Fruit fly (Drosophila melanogaster) whole organism, embryonic: ENCODE data around the gene CG8312.

Experiments
- ATbp ChIP-seq: fragments of 200-800 bp; sonication (Bioruptor generic); optimal IDR thresholded peaks from 2 replicates; lab custom pipeline; 2017; ENCODE audit warnings: missing biosample characterization, mild to moderate bottlenecking, missing genetic modification characterization, missing genetic modification reagents
- Ada2b ChIP-seq: fragments of 200-800 bp; sonication (Bioruptor generic); IDR thresholded peaks from 2 replicates; pipeline ENCODE4 v1.3.6; 2022; ENCODE audit warnings: missing biosample characterization, missing genetic modification characterization
- Aef1 ChIP-seq: fragments of 200-800 bp; sonication (Bioruptor generic); IDR thresholded peaks from 3 replicates; pipeline ENCODE4 v1.3.6; 2022; ENCODE audit warnings: missing biosample characterization, missing genetic modification characterization
- CG10979 ChIP-seq: fragments of 200-800 bp; sonication (Bioruptor generic); optimal IDR thresholded peaks from 2 replicates; lab custom pipeline; 2018; ENCODE audit warnings: missing biosample characterization, mild to moderate bottlenecking, missing genetic modification characterization, moderate library complexity
- CG13894 ChIP-seq: fragments of 200-800 bp; sonication (Bioruptor generic); optimal IDR thresholded peaks from 3 replicates; lab custom pipeline; 2018; ENCODE audit warnings: missing biosample characterization, mild to moderate bottlenecking, missing genetic modification characterization, moderate library complexity
- CG1647 ChIP-seq: fragments of 200-800 bp; sonication (Bioruptor generic); optimal IDR thresholded peaks from 3 replicates; lab custom pipeline; 2016; ENCODE audit warnings: missing biosample characterization, missing genetic modification characterization
- CG17186 ChIP-seq: fragments of 200-800 bp; sonication (Bioruptor generic); optimal IDR thresholded peaks from 3 replicates; lab custom pipeline; 2017; ENCODE audit warnings: missing biosample characterization, missing genetic modification reagents, missing genetic modification characterization
- CG17829 ChIP-seq: fragments of 200-800 bp; optimal IDR thresholded peaks from 2 replicates; lab custom pipeline; 2019; ENCODE audit warnings: missing biosample characterization, mild to moderate bottlenecking, missing genetic modification characterization, moderate library complexity
- CG2678 ChIP-seq: fragments of 200-800 bp; sonication (Bioruptor generic); optimal IDR thresholded peaks from 3 replicates; lab custom pipeline; 2019; ENCODE audit warnings: missing biosample characterization, mild to moderate bottlenecking, missing genetic modification characterization, moderate library complexity
- CG30020 ChIP-seq: fragments of 200-800 bp; optimal IDR thresholded peaks from 2 replicates; lab custom pipeline; 2019; ENCODE audit warnings: missing biosample characterization, mild to moderate bottlenecking, missing genetic modification characterization, moderate library complexity
- CG34422 ChIP-seq: fragments of 200-800 bp; sonication (Bioruptor generic); IDR thresholded peaks from 3 replicates; pipeline ENCODE4 v1.3.6; 2022; ENCODE audit warnings: missing biosample characterization, missing genetic modification characterization
- CG4404 ChIP-seq: fragments of 200-800 bp; sonication (Bioruptor generic); IDR thresholded peaks from 2 replicates; pipeline ENCODE4 v1.3.6; 2022; ENCODE audit warnings: missing biosample characterization, missing genetic modification characterization
- CG4617 ChIP-seq: fragments of 200-800 bp; sonication (Bioruptor generic); optimal IDR thresholded peaks from 3 replicates; lab custom pipeline; 2016; ENCODE audit warnings: missing biosample characterization, missing genetic modification characterization, borderline replicate concordance
- CG4730 ChIP-seq: fragments of 200-800 bp; sonication (Bioruptor generic); IDR thresholded peaks from 2 replicates; pipeline ENCODE4 v1.3.6; 2022; ENCODE audit warnings: missing biosample characterization, missing genetic modification characterization
- CG6254 ChIP-seq: fragments of 200-800 bp; sonication (Bioruptor generic); optimal IDR thresholded peaks from 3 replicates; lab custom pipeline; 2017; ENCODE audit warnings: mild to moderate bottlenecking, missing biosample characterization, missing genetic modification reagents, missing genetic modification characterization
- CG7372 ChIP-seq: fragments of 200-800 bp; sonication (Bioruptor generic); IDR thresholded peaks from 2 replicates; pipeline ENCODE4 v1.3.6; 2022; ENCODE audit warnings: missing biosample characterization, missing genetic modification characterization
- CG8944 ChIP-seq: fragments of 200-800 bp; sonication (Bioruptor generic); optimal IDR thresholded peaks from 3 replicates; lab custom pipeline; 2016; ENCODE audit warnings: missing biosample characterization, missing genetic modification characterization
- D19A ChIP-seq: fragments of 200-800 bp; optimal IDR thresholded peaks from 3 replicates; lab custom pipeline; 2019; ENCODE audit warnings: missing biosample characterization, mild to moderate bottlenecking, missing genetic modification characterization, moderate library complexity
- Elba2 ChIP-seq: fragments of 200-800 bp; sonication (Bioruptor generic); optimal IDR thresholded peaks from 3 replicates; lab custom pipeline; 2016; ENCODE audit warnings: missing biosample characterization, missing genetic modification characterization
- GATAe ChIP-seq: fragments of 200-800 bp; sonication (Bioruptor generic); conservative IDR thresholded peaks from 2 replicates; pipeline ENCODE4 v1.3.6; 2022; ENCODE audit warnings: missing biosample characterization, missing genetic modification characterization
- HLH4C ChIP-seq: fragments of 200-800 bp; sonication (Bioruptor generic); IDR thresholded peaks from 3 replicates; pipeline ENCODE4 v1.3.6; 2022; ENCODE audit warnings: missing biosample characterization, missing genetic modification characterization; ENCODE audit not compliant: partially characterized antibody
- Hsf ChIP-seq: fragments of 200-800 bp; sonication (Bioruptor generic); optimal IDR thresholded peaks from 3 replicates; lab custom pipeline; 2016; ENCODE audit warnings: missing biosample characterization, missing genetic modification characterization
- Jarid2 ChIP-seq: fragments of 200-800 bp; sonication (Bioruptor generic); optimal IDR thresholded peaks from 3 replicates; lab custom pipeline; 2017; ENCODE audit warnings: mild to moderate bottlenecking, missing biosample characterization, missing genetic modification reagents, missing genetic modification characterization
- Lim3 ChIP-seq: fragments of 200-800 bp; sonication (Bioruptor generic); IDR thresholded peaks from 2 replicates; pipeline ENCODE4 v1.3.6; 2022; ENCODE audit warnings: missing biosample characterization, missing genetic modification characterization
- Max ChIP-seq: fragments of 200-800 bp; sonication (Bioruptor generic); optimal IDR thresholded peaks from 2 replicates; lab custom pipeline; 2016; ENCODE audit warnings: missing biosample characterization, mild to moderate bottlenecking, missing genetic modification characterization
- Myb ChIP-seq: fragments of 200-800 bp; sonication (Bioruptor generic); optimal IDR thresholded peaks from 2 replicates; lab custom pipeline; 2016; ENCODE audit warnings: missing biosample characterization, missing genetic modification characterization
- Poxn ChIP-seq: fragments of 200-800 bp; sonication (Bioruptor generic); IDR thresholded peaks from 2 replicates; pipeline ENCODE4 v1.3.6; 2022; ENCODE audit warnings: missing biosample characterization, missing genetic modification characterization
- Sin3A ChIP-seq: fragments of >200 bp; optimal IDR thresholded peaks from 2 replicates; lab custom pipeline; 2018
- Stat92E ChIP-seq, 3 experiments: fragments of >200 bp in 2 of 3; fragments of 200-800 bp in 1 of 3; sonication (Bioruptor generic) in 1 of 3; optimal IDR thresholded peaks; 2 replicates each; lab custom pipeline; 2017 to 2019; ENCODE audit warnings: missing biosample characterization in 3 of 3, missing genetic modification characterization in 3 of 3, mild to moderate bottlenecking in 1 of 3, moderate library complexity in 1 of 3
- ab ChIP-seq: fragments of 200-800 bp; sonication (Bioruptor generic); optimal IDR thresholded peaks from 2 replicates; lab custom pipeline; 2016; ENCODE audit warnings: missing biosample characterization, missing genetic modification characterization
- bbx ChIP-seq: fragments of 200-800 bp; sonication (Bioruptor generic); IDR thresholded peaks from 2 replicates; pipeline ENCODE4 v1.3.6; 2022; ENCODE audit warnings: missing biosample characterization, missing genetic modification characterization; ENCODE audit not compliant: partially characterized antibody
- bowl ChIP-seq: fragments of 200-800 bp; sonication (Bioruptor generic); IDR thresholded peaks from 2 replicates; pipeline ENCODE4 v1.3.6; 2022; ENCODE audit warnings: missing biosample characterization, missing genetic modification characterization
- bsh ChIP-seq, 2 experiments: fragments of 200-800 bp; sonication (Bioruptor generic); optimal IDR thresholded peaks; 2 replicates each; lab custom pipeline; 2017 to 2018; ENCODE audit warnings: mild to moderate bottlenecking in 2 of 2, missing biosample characterization in 2 of 2, missing genetic modification characterization in 2 of 2, moderate library complexity in 1 of 2
- btn ChIP-seq: fragments of 200-800 bp; sonication (Bioruptor generic); optimal IDR thresholded peaks from 2 replicates; lab custom pipeline; 2016; ENCODE audit warnings: missing biosample characterization, missing genetic modification characterization
- cad ChIP-seq: fragments of >200 bp; optimal IDR thresholded peaks from 2 replicates; lab custom pipeline; 2017; ENCODE audit warnings: missing biosample characterization, missing genetic modification characterization
- dysf ChIP-seq: fragments of 200-800 bp; sonication (Bioruptor generic); IDR thresholded peaks from 3 replicates; pipeline ENCODE4 v1.3.6; 2022; ENCODE audit warnings: missing biosample characterization, missing genetic modification characterization
- ewg ChIP-seq: fragments of 200-800 bp; sonication (Bioruptor generic); optimal IDR thresholded peaks from 3 replicates; lab custom pipeline; 2017; ENCODE audit warnings: mild to moderate bottlenecking, missing biosample characterization, missing genetic modification reagents, missing genetic modification characterization
- exex ChIP-seq: fragments of 200-800 bp; sonication (Bioruptor generic); optimal IDR thresholded peaks from 4 replicates; lab custom pipeline; 2018; ENCODE audit warnings: missing biosample characterization, mild to moderate bottlenecking, missing genetic modification characterization, moderate library complexity
- fd102C ChIP-seq: fragments of 200-800 bp; sonication (Bioruptor generic); optimal IDR thresholded peaks from 2 replicates; lab custom pipeline; 2018; ENCODE audit warnings: missing biosample characterization, mild to moderate bottlenecking, missing genetic modification characterization, moderate library complexity
- fd64A ChIP-seq: fragments of 200-800 bp; sonication (Bioruptor generic); optimal IDR thresholded peaks from 3 replicates; lab custom pipeline; 2018; ENCODE audit warnings: missing biosample characterization, mild to moderate bottlenecking, missing genetic modification characterization
- fru ChIP-seq: fragments of >200 bp; optimal IDR thresholded peaks from 2 replicates; lab custom pipeline; 2017
- klu ChIP-seq: fragments of 200-800 bp; sonication (Bioruptor generic); IDR thresholded peaks from 2 replicates; pipeline ENCODE4 v1.3.6; 2022; ENCODE audit warnings: missing biosample characterization, missing genetic modification characterization
- otp ChIP-seq: fragments of 200-800 bp; sonication (Bioruptor generic); IDR thresholded peaks from 3 replicates; pipeline ENCODE4, ENCODE4 v1.3.6; 2022; ENCODE audit warnings: missing biosample characterization, missing genetic modification characterization
- pb ChIP-seq: fragments of 200-800 bp; sonication (Bioruptor generic); optimal IDR thresholded peaks from 3 replicates; lab custom pipeline; 2016; ENCODE audit warnings: missing biosample characterization, missing genetic modification characterization
- pfk ChIP-seq: fragments of 200-800 bp; sonication (Bioruptor generic); optimal IDR thresholded peaks from 2 replicates; lab custom pipeline; 2018; ENCODE audit warnings: missing biosample characterization, mild to moderate bottlenecking, missing genetic modification characterization, moderate library complexity
- pros ChIP-seq: fragments of 200-800 bp; sonication (Bioruptor generic); optimal IDR thresholded peaks from 3 replicates; lab custom pipeline; 2019; ENCODE audit warnings: missing biosample characterization, mild to moderate bottlenecking, missing genetic modification characterization, moderate library complexity
- psq ChIP-seq: fragments of 200-800 bp; sonication (Bioruptor generic); optimal IDR thresholded peaks from 2 replicates; lab custom pipeline; 2017; ENCODE audit warnings: missing biosample characterization, missing genetic modification characterization
- run ChIP-seq: fragments of 200-800 bp; sonication (Bioruptor generic); optimal IDR thresholded peaks from 3 replicates; lab custom pipeline; 2018; ENCODE audit warnings: missing biosample characterization, mild to moderate bottlenecking, missing genetic modification characterization
- sc ChIP-seq, 3 experiments: fragments of >200 bp in 2 of 3; fragments of 200-800 bp in 1 of 3; sonication (Bioruptor generic) in 1 of 3; optimal IDR thresholded peaks; 2 replicates in 2 of 3; 3 replicates in 1 of 3; lab custom pipeline; 2017; ENCODE audit warnings: mild to moderate bottlenecking in 1 of 3, missing biosample characterization in 1 of 3, missing genetic modification characterization in 1 of 3, missing genetic modification reagents in 1 of 3
- wor ChIP-seq: fragments of 200-800 bp; sonication (Bioruptor generic); IDR thresholded peaks from 2 replicates; pipeline ENCODE4 v1.3.6; 2022; ENCODE audit warnings: missing biosample characterization, missing genetic modification characterization
- zen ChIP-seq: fragments of 200-800 bp; sonication (Bioruptor generic); optimal IDR thresholded peaks from 3 replicates; lab custom pipeline; 2018; ENCODE audit warnings: missing biosample characterization, mild to moderate bottlenecking, missing genetic modification characterization, moderate library complexity

The CG8312 gene

dm6 chr3R:9618331-9618730 lies 27.2 kb downstream of the CG8312 start (continued):
- no peak for TF ChIP-seq fd102C (GFP tag; lab: Kevin White, UChicago)
- TF ChIP-seq pfk (GFP tag; lab: Kevin White, UChicago): no peak
- peak; percentile 13 for TF ChIP-seq CG4617 (GFP tag; lab: Kevin White, UChicago)
- peak; percentile 74 for TF ChIP-seq otp (GFP tag; lab: Robert Waterston, UW)
- no peak for TF ChIP-seq pros (GFP tag; lab: Kevin White, UChicago)
- TF ChIP-seq Ada2b (GFP tag; lab: Robert Waterston, UW): peak; percentile 77
- TF ChIP-seq Max (GFP tag; lab: Kevin White, UChicago): peak; percentile 29
- peak; percentile 65 for TF ChIP-seq bowl (GFP tag; lab: Robert Waterston, UW)
- peak; percentile 32 for TF ChIP-seq Jarid2
- no peak for TF ChIP-seq Sin3A (lab: Kevin White, UChicago)
- TF ChIP-seq CG4404 (GFP tag; lab: Robert Waterston, UW): peak; percentile 71
- TF ChIP-seq ATbp (GFP tag; lab: Kevin White, UChicago): peak; percentile 74
- peak; percentile 85 for TF ChIP-seq CG34422 (GFP tag; lab: Robert Waterston, UW)
- peak; percentile 77 for TF ChIP-seq CG4730
- TF ChIP-seq Aef1 (GFP tag; lab: Robert Waterston, UW): peak; percentile 65; the same call in 2 of the 3 replicates
- no peak for TF ChIP-seq exex (tag; lab: Kevin White, UChicago)
- TF ChIP-seq zen: peak; percentile 76
- TF ChIP-seq CG30020 (tag; lab: Kevin White, UChicago): no peak
- no peak for TF ChIP-seq cad (GFP tag; lab: Kevin White, UChicago)
- TF ChIP-seq HLH4C (GFP tag; lab: Robert Waterston, UW): no peak
- peak; percentile 8 for TF ChIP-seq D19A
- peak; percentile 21 for TF ChIP-seq Elba2 (GFP tag; lab: Kevin White, UChicago)
- peak; percentile 77 for TF ChIP-seq CG10979 (tag; lab: Kevin White, UChicago)
- TF ChIP-seq CG8944 (GFP tag; lab: Kevin White, UChicago): peak; percentile 44
- TF ChIP-seq btn (GFP tag; lab: Kevin White, UChicago): peak; percentile 38
- peak; percentile 71 for TF ChIP-seq ab (GFP tag; lab: Kevin White, UChicago)
- peak; percentile 42 for TF ChIP-seq pb
- no peak for TF ChIP-seq fru (lab: Kevin White, UChicago)
- TF ChIP-seq Hsf: peak; percentile 72
- no peak for TF ChIP-seq psq (GFP tag; lab: Kevin White, UChicago)
- no peak for TF ChIP-seq klu (GFP tag; lab: Robert Waterston, UW)
- peak; percentile 65 for TF ChIP-seq CG17829
- peak; percentile 31 for TF ChIP-seq Myb
- TF ChIP-seq Stat92E (GFP tag; optimal IDR thresholded peaks at IDR 0.05; lab: Kevin White, UChicago): no peak
- TF ChIP-seq Lim3 (GFP tag; lab: Robert Waterston, UW): peak; percentile 20; the same call in 1 of the 2 replicates
- TF ChIP-seq CG13894 (tag; lab: Kevin White, UChicago): no peak
- TF ChIP-seq CG6254 (GFP tag; lab: Kevin White, UChicago): peak; percentile 52
- TF ChIP-seq bbx: no peak
- peak; percentile 39; the same call in 1 of the 2 replicates for TF ChIP-seq CG7372 (GFP tag; lab: Robert Waterston, UW)
- TF ChIP-seq Poxn (GFP tag; lab: Robert Waterston, UW): no peak
- TF ChIP-seq fd64A (GFP tag; lab: Kevin White, UChicago): peak; percentile 60
- TF ChIP-seq CG1647 (GFP tag; lab: Kevin White, UChicago): peak; percentile 62
- peak; percentile 79 for TF ChIP-seq dysf (GFP tag; lab: Robert Waterston, UW)
- peak; percentile 23; the same call in 1 of the 2 replicates for TF ChIP-seq GATAe (GFP tag; lab: Robert Waterston, UW)
- peak; percentile 35 for TF ChIP-seq CG17186 (GFP tag; lab: Kevin White, UChicago)
- peak; percentile 76 for TF ChIP-seq CG2678 (tag; lab: Kevin White, UChicago)
- TF ChIP-seq sc (optimal IDR thresholded peaks at IDR 0.05; lab: Kevin White, UChicago): no peak
- peak; percentile 32 for TF ChIP-seq sc (GFP tag; optimal IDR thresholded peaks at IDR 0.05; lab: Kevin White, UChicago)
- TF ChIP-seq run (tag; lab: Kevin White, UChicago): peak; percentile 42
- peak in 1 of 2 experiments; percentile 87 for TF ChIP-seq bsh (GFP tag; optimal IDR thresholded peaks at IDR 0.05; lab: Kevin White, UChicago)
- TF ChIP-seq ewg: peak; percentile 64
- TF ChIP-seq wor (GFP tag; lab: Robert Waterston, UW): peak; percentile 73
